Fruit fly (Drosophila melanogaster) whole organism, pupa: ENCODE data around the gene Grip91.

Experiments used
- CG10348 ChIP-seq: fragments of 200-800 bp; sonication (Bioruptor generic); IDR thresholded peaks from 2 replicates; pipeline ENCODE4 v1.3.6; 2022; ENCODE audit warnings: missing biosample characterization, missing genetic modification characterization
- CG12605 ChIP-seq: fragments of 200-800 bp; sonication (Bioruptor generic); IDR thresholded peaks from 2 replicates; pipeline ENCODE4 v1.3.6; 2022; ENCODE audit warnings: missing biosample characterization, missing genetic modification characterization
- CG13204 ChIP-seq: fragments of 200-800 bp; sonication (Bioruptor generic); optimal IDR thresholded peaks from 2 replicates; lab custom pipeline; 2018; ENCODE audit warnings: missing biosample characterization, mild to moderate bottlenecking, missing genetic modification characterization, moderate library complexity
- CG14655 ChIP-seq: fragments of 200-800 bp; sonication (Bioruptor generic); optimal IDR thresholded peaks from 3 replicates; lab custom pipeline; 2017; ENCODE audit warnings: mild to moderate bottlenecking, missing biosample characterization, missing genetic modification reagents, missing genetic modification characterization
- CG15710 ChIP-seq: fragments of 200-800 bp; sonication (Bioruptor generic); optimal IDR thresholded peaks from 2 replicates; lab custom pipeline; 2018; ENCODE audit warnings: missing biosample characterization, mild to moderate bottlenecking, missing genetic modification characterization, moderate library complexity
- CG17806 ChIP-seq: fragments of 200-800 bp; sonication (Bioruptor generic); optimal IDR thresholded peaks from 2 replicates; lab custom pipeline; 2018; ENCODE audit warnings: missing biosample characterization, mild to moderate bottlenecking, missing genetic modification characterization, moderate library complexity
- CG32121 ChIP-seq: fragments of 200-800 bp; sonication (Bioruptor generic); IDR thresholded peaks from 2 replicates; pipeline ENCODE4 v1.3.6; 2022; ENCODE audit warnings: missing biosample characterization, missing genetic modification characterization
- CG34367 ChIP-seq: fragments of 200-800 bp; sonication (Bioruptor generic); optimal IDR thresholded peaks from 2 replicates; lab custom pipeline; 2018; ENCODE audit warnings: missing biosample characterization, mild to moderate bottlenecking, missing genetic modification characterization
- CG4496 ChIP-seq: fragments of 200-800 bp; sonication (Bioruptor generic); IDR thresholded peaks from 3 replicates; pipeline ENCODE4 v1.3.6; 2022; ENCODE audit warnings: missing biosample characterization, missing genetic modification characterization
- CG8159 ChIP-seq: fragments of 200-800 bp; sonication (Bioruptor generic); optimal IDR thresholded peaks from 3 replicates; lab custom pipeline; 2018; ENCODE audit warnings: missing biosample characterization, mild to moderate bottlenecking, missing genetic modification characterization, moderate library complexity
- CG8301 ChIP-seq: fragments of 200-800 bp; sonication (Bioruptor generic); optimal IDR thresholded peaks from 2 replicates; lab custom pipeline; 2018; ENCODE audit warnings: missing biosample characterization, mild to moderate bottlenecking, missing genetic modification characterization
- CG9948 ChIP-seq: fragments of 200-800 bp; sonication (Bioruptor generic); optimal IDR thresholded peaks from 2 replicates; lab custom pipeline; 2018; ENCODE audit warnings: missing biosample characterization, mild to moderate bottlenecking, missing genetic modification characterization, moderate library complexity
- D1 ChIP-seq: fragments of 200-800 bp; sonication (Bioruptor generic); optimal IDR thresholded peaks from 2 replicates; lab custom pipeline; 2018; ENCODE audit warnings: missing biosample characterization, mild to moderate bottlenecking, missing genetic modification characterization, moderate library complexity
- EcR ChIP-seq: fragments of 200-800 bp; sonication (Bioruptor generic); optimal IDR thresholded peaks from 3 replicates; lab custom pipeline; 2019; ENCODE audit warnings: missing biosample characterization, missing genetic modification characterization, mild to moderate bottlenecking, moderate library complexity, missing genetic modification reagents
- Ets98B ChIP-seq: fragments of 200-800 bp; sonication (Bioruptor generic); IDR thresholded peaks from 2 replicates; pipeline ENCODE4 v1.3.6; 2022; ENCODE audit warnings: missing biosample characterization, missing genetic modification characterization
- Pif1A ChIP-seq: fragments of 200-800 bp; sonication (Bioruptor generic); optimal IDR thresholded peaks from 3 replicates; lab custom pipeline; 2016; ENCODE audit warnings: missing biosample characterization, missing genetic modification characterization
- Pif1B ChIP-seq: fragments of 200-800 bp; sonication (Bioruptor generic); optimal IDR thresholded peaks from 3 replicates; lab custom pipeline; 2016; ENCODE audit warnings: missing biosample characterization, missing genetic modification characterization
- Snoo ChIP-seq: fragments of 200-800 bp; sonication (Bioruptor generic); optimal IDR thresholded peaks from 3 replicates; lab custom pipeline; 2017; ENCODE audit warnings: missing biosample characterization, mild to moderate bottlenecking, missing genetic modification characterization, inconsistent platforms
- fd96Ca ChIP-seq: fragments of 200-800 bp; sonication (Bioruptor generic); IDR thresholded peaks from 3 replicates; pipeline ENCODE4 v1.3.6; 2022; ENCODE audit warnings: missing biosample characterization, missing genetic modification characterization
- gl ChIP-seq: fragments of 200-800 bp; sonication (Bioruptor generic); optimal IDR thresholded peaks from 2 replicates; lab custom pipeline; 2018; ENCODE audit warnings: missing biosample characterization, mild to moderate bottlenecking, missing genetic modification characterization
- rn ChIP-seq: fragments of 200-800 bp; sonication (Bioruptor generic); IDR thresholded peaks from 2 replicates; pipeline ENCODE4 v1.3.6; 2022; ENCODE audit warnings: missing biosample characterization, missing genetic modification characterization

Gene Grip91

DNA sequence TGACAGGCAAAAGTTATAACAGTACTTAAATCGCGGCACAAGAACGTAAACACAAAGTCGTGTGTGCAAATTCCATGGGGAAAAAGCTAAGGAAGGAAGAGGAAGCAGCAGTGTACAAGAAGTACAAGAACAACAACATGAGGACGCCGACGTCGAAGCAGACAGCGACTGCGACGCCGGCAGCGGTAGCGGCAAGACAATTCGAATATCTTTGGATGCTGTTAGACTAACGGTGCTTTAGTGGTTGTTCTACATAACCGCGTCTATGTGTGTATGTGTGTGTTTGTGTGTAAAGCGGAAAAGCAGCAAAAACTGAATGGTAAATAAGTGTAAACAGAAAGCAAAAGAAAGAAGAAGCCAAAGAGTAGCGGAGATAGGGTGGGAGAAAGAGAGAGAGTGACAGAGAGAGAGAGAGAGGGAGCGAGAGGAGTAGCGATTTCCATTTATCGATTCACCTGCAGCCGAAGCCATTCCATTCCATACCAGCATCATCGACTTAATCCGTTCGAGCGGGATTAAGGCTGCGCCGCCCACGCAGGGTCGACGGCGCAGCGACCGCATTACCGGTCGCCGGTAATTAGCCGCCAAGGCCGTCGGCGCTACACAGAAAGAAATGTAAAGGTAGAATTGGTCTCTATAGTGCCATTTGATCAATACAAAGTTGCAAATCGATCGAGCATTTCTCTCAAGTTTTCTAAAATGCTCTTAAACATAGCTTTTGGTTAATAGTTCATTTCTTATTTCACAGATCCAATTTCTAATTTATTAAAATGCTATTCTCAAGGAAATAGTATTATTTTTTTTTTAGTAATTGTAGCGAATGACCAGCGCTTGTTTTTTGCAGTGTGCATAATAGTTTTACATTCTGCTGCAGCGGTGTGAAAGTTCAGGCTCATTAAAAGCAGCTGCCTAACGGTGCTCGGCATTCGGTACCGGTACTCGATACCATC lies 39.8 kb upstream of the Grip91 start:
- TF ChIP-seq CG12605 (GFP tag; lab: Robert Waterston, UW): peak; percentile 50; the same call in 1 of the 2 replicates
- TF ChIP-seq CG8301 (tag; lab: Kevin White, UChicago): peak; percentile 58
- TF ChIP-seq CG9948 (tag; lab: Kevin White, UChicago): peak; percentile 48
- TF ChIP-seq CG10348 (GFP tag; lab: Robert Waterston, UW): no peak
- no peak for TF ChIP-seq EcR
- peak; percentile 40 for TF ChIP-seq CG15710
- peak; percentile 55 for TF ChIP-seq CG8159 (tag; lab: Kevin White, UChicago)
- no peak for TF ChIP-seq Snoo (tag; lab: Kevin White, UChicago)
- no peak for TF ChIP-seq gl (tag; lab: Kevin White, UChicago)
- peak; percentile 43; the same call in 1 of the 3 replicates for TF ChIP-seq fd96Ca (GFP tag; lab: Robert Waterston, UW)
- TF ChIP-seq CG32121 (GFP tag; lab: Robert Waterston, UW): peak; percentile 73
- TF ChIP-seq CG4496 (GFP tag; lab: Robert Waterston, UW): peak; percentile 83
- no peak for TF ChIP-seq D1 (tag; lab: Kevin White, UChicago)
- TF ChIP-seq CG17806 (tag; lab: Kevin White, UChicago): peak; percentile 48
- peak; percentile 30; the same call in 1 of the 2 replicates for TF ChIP-seq rn (GFP tag; lab: Robert Waterston, UW)
- TF ChIP-seq CG13204 (GFP tag; lab: Kevin White, UChicago): no peak
- TF ChIP-seq CG14655 (GFP tag; lab: Kevin White, UChicago): peak; percentile 71
- no peak for TF ChIP-seq CG34367 (tag; lab: Kevin White, UChicago)
- TF ChIP-seq Ets98B (GFP tag; lab: Robert Waterston, UW): peak; percentile 56
- peak; percentile 13 for TF ChIP-seq Pif1B (GFP tag; lab: Kevin White, UChicago)
- peak; percentile 64 for TF ChIP-seq Pif1A (GFP tag; lab: Kevin White, UChicago)

DNA sequence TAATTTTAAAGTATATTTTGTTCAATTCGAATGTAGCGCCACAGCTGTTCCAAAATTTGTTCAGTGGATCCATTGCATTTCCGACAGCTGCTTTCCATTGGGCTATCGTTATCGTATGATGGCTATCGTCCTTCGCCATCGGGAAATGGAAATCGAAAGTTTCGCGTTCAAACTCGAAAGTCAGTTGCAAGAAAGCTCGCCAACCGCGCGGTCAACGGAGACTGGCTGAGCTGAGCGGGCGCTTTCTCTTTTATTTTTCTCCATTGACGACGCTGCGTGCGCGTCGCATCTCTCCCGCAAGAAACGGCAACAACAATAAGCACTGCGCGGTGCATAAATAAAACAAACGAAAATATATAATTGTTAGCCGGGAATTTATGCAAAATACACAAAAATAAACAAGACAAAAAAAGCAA lies 39.1 kb upstream of the Grip91 start, which contains the start of gene inaE:
TSS of gene inaE (plus strand) at position 181 of the 416 bp plus-strand sequence.
- TF ChIP-seq Pif1A (GFP tag; lab: Kevin White, UChicago) (peak; percentile 21), CG8301 (tag; lab: Kevin White, UChicago) (no peak), CG12605 (GFP tag; lab: Robert Waterston, UW) (no peak), fd96Ca (GFP tag; lab: Robert Waterston, UW) (peak; percentile 44; the same call in 1 of the 3 replicates), CG4496 (GFP tag; lab: Robert Waterston, UW) (0 out of 3 replicates have a peak, but pooled peaks have one; percentile 40), CG10348 (GFP tag; lab: Robert Waterston, UW) (no peak), Snoo (tag; lab: Kevin White, UChicago) (peak; percentile 24), Ets98B (GFP tag; lab: Robert Waterston, UW) (peak; percentile 46; the same call in 1 of the 2 replicates)

DNA sequence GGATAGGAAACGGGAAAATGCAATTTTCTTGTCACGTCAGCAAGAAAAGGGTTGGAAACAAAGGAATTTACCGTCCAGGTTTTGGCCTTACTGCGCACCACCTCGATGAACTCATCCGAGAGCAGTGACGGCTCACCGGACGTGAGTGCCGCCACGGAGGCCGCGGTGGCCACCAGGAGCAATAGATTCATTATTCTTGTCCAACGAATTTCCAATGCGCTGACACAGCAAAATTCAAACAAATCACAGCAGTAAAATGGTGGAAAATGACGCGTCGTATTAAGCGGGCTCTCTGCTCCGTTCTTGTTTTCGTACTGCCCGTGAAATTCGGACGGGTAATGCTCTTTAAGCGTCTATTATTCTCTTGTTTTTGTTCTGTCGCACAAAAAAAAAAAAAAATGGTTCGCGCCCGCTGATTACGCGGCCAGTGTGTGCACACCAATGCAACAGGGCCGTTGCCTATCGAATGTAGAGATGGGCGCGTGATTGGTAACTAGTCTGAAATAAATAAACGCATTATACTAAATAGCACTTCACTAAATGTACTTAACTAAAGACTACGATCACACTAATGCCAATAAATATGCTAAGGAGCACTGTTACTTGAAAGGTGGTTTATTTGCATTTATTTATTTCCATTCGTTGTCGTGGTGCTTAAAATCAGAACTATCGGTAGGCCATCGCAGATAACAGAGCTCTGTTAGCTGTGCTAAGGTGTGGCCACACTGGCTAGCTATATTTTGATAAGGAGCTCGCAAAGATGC lies 37.4 kb upstream of the Grip91 start, which contains the start of the genes CtsB and amrt:
TSS of gene CtsB (minus strand) at position 432 of the 764 bp plus-strand sequence.
TSS of gene amrt (plus strand) at position 721 of the 764 bp plus-strand sequence.
- TF ChIP-seq CG12605 (GFP tag; lab: Robert Waterston, UW): peak; percentile 80
- peak; percentile 63 for TF ChIP-seq CG8159 (tag; lab: Kevin White, UChicago)
- peak; percentile 35 for TF ChIP-seq CG17806 (tag; lab: Kevin White, UChicago)
- peak; percentile 25 for TF ChIP-seq Pif1B (GFP tag; lab: Kevin White, UChicago)
- TF ChIP-seq CG9948 (tag; lab: Kevin White, UChicago): peak; percentile 27
- peak; percentile 43 for TF ChIP-seq CG8301 (tag; lab: Kevin White, UChicago)
- peak; percentile 71 for TF ChIP-seq CG14655 (GFP tag; lab: Kevin White, UChicago)
- peak; percentile 15 for TF ChIP-seq EcR
- peak; percentile 55; the same call in 1 of the 2 replicates for TF ChIP-seq rn (GFP tag; lab: Robert Waterston, UW)
- peak; percentile 31; the same call in 1 of the 2 replicates for TF ChIP-seq CG32121 (GFP tag; lab: Robert Waterston, UW)
- peak; percentile 57 for TF ChIP-seq Pif1A (GFP tag; lab: Kevin White, UChicago)
- TF ChIP-seq Ets98B (GFP tag; lab: Robert Waterston, UW): peak; percentile 44; the same call in 1 of the 2 replicates
- TF ChIP-seq CG34367 (tag; lab: Kevin White, UChicago): peak; percentile 49
- peak; percentile 86 for TF ChIP-seq CG4496 (GFP tag; lab: Robert Waterston, UW)
- TF ChIP-seq CG13204 (GFP tag; lab: Kevin White, UChicago): no peak
- TF ChIP-seq D1 (tag; lab: Kevin White, UChicago): no peak
- peak; percentile 66 for TF ChIP-seq CG15710
- TF ChIP-seq Snoo (tag; lab: Kevin White, UChicago): peak; percentile 64
- TF ChIP-seq gl (tag; lab: Kevin White, UChicago): peak; percentile 64
- no peak; the same call in 2 of the 3 replicates for TF ChIP-seq fd96Ca (GFP tag; lab: Robert Waterston, UW)
- no peak for TF ChIP-seq CG10348 (GFP tag; lab: Robert Waterston, UW)
- TF ChIP-seq, all 21 proteins: peak for 17

dm6 chrX:13779696-13780095 lies 35.2 kb upstream of the Grip91 start:
- TF ChIP-seq CG8159 (tag; lab: Kevin White, UChicago): no peak
- no peak for TF ChIP-seq Pif1B (GFP tag; lab: Kevin White, UChicago)
- TF ChIP-seq CG13204 (GFP tag; lab: Kevin White, UChicago): no peak
- no peak for TF ChIP-seq rn (GFP tag; lab: Robert Waterston, UW)
- TF ChIP-seq Pif1A (GFP tag; lab: Kevin White, UChicago): no peak
- TF ChIP-seq CG17806 (tag; lab: Kevin White, UChicago): no peak
- no peak for TF ChIP-seq CG14655 (GFP tag; lab: Kevin White, UChicago)
- TF ChIP-seq CG32121 (GFP tag; lab: Robert Waterston, UW): peak; percentile 65
- no peak for TF ChIP-seq Snoo (tag; lab: Kevin White, UChicago)
- TF ChIP-seq EcR: no peak
- TF ChIP-seq CG4496 (GFP tag; lab: Robert Waterston, UW): peak; percentile 55; the same call in 1 of the 3 replicates
- TF ChIP-seq D1 (tag; lab: Kevin White, UChicago): no peak
- TF ChIP-seq CG9948 (tag; lab: Kevin White, UChicago): no peak
- no peak for TF ChIP-seq CG8301 (tag; lab: Kevin White, UChicago)
- TF ChIP-seq Ets98B (GFP tag; lab: Robert Waterston, UW): peak; percentile 33; the same call in 1 of the 2 replicates
- no peak for TF ChIP-seq fd96Ca (GFP tag; lab: Robert Waterston, UW)
- TF ChIP-seq CG34367 (tag; lab: Kevin White, UChicago): no peak
- peak; percentile 4 for TF ChIP-seq gl (tag; lab: Kevin White, UChicago)
- TF ChIP-seq CG12605 (GFP tag; lab: Robert Waterston, UW): 0 out of 2 replicates have a peak, but pooled peaks have one; percentile 41
- no peak for TF ChIP-seq CG15710
- no peak for TF ChIP-seq CG10348 (GFP tag; lab: Robert Waterston, UW)
- TF ChIP-seq, all 21 proteins: peak for 5
